Fruit fly (Drosophila melanogaster): ENCODE results near the gene Vha100-4.

DNA sequence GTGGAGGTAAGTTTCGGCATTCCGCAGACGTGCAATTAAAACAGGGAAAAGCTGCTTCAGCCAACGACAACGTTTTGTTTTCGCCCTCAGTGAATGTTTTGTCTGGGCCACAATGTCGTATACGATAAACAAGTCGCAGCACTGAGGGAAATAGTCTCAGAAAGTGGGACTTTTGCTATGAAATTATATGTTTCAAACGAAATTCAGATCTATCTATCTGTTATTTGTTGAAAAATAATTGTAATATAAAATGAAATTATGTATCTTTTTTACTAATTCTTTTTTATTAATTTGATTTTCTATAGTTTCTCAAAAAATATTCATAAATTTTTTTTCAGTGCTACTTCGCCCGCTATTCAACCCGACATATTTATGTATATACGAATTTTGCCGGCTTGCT is 3.8 kb upstream of the Vha100-4 start:
- TF ChIP-seq GATAd (GFP tag; optimal IDR thresholded peaks at IDR 0.05), result no peak
- TF ChIP-seq br (GFP tag; optimal IDR thresholded peaks at IDR 0.05), result peak; percentile 29
- peak; percentile 69 for TF ChIP-seq psq (GFP tag; optimal IDR thresholded peaks at IDR 0.05)
- TF ChIP-seq usp (GFP tag; optimal IDR thresholded peaks at IDR 0.05), result no peak
- TF ChIP-seq HLH106 (tag; optimal IDR thresholded peaks at IDR 0.05), result peak; percentile 75
- no peak for TF ChIP-seq dmrt93B (GFP tag; optimal IDR thresholded peaks at IDR 0.05)
- peak; percentile 40 for TF ChIP-seq ey (GFP tag; optimal IDR thresholded peaks at IDR 0.05)
- TF ChIP-seq Sp1 (GFP tag; optimal IDR thresholded peaks at IDR 0.05), result peak; percentile 73
- no peak for TF ChIP-seq Hnf4 (GFP tag; optimal IDR thresholded peaks at IDR 0.05)
- peak; percentile 41 for TF ChIP-seq h (GFP tag; optimal IDR thresholded peaks at IDR 0.05)
- no peak for TF ChIP-seq Dfd (GFP tag; optimal IDR thresholded peaks at IDR 0.05)

Measured in whole organism, wandering third instar larva.